Worm (Caenorhabditis elegans) whole organism, young adult: ENCODE data around the gene bus-1.

Experiments used
- athp-1 ChIP-seq: sonication (generic microtip); optimal IDR thresholded peaks from 2 replicates; lab custom pipeline; 2017; ENCODE audit warnings: mild to moderate bottlenecking, missing genetic modification characterization, missing compliant biosample characterization
- egl-44 ChIP-seq: fragments of 200-800 bp; sonication (Bioruptor generic); IDR thresholded peaks from 2 replicates; pipeline ENCODE4 v1.3.6; 2022; ENCODE audit warnings: missing genetic modification reagents, missing genetic modification characterization, missing compliant biosample characterization
- nfya-1 ChIP-seq: sonication (generic microtip); optimal IDR thresholded peaks from 2 replicates; lab custom pipeline; 2017; ENCODE audit warnings: antibody characterized with exemption, missing compliant biosample characterization, missing genetic modification characterization, borderline replicate concordance; ENCODE audit not compliant: insufficient read depth
- somi-1 ChIP-seq: fragments of 200-800 bp; sonication (Bioruptor generic); optimal IDR thresholded peaks from 2 replicates; lab custom pipeline; 2018; ENCODE audit warnings: mild to moderate bottlenecking, missing genetic modification characterization, missing compliant biosample characterization
- zfh-2 ChIP-seq: fragments of 200-800 bp; sonication (Bioruptor generic); conservative IDR thresholded peaks from 2 replicates; pipeline ENCODE4 v1.3.6; 2022; ENCODE audit warnings: missing genetic modification reagents, missing genetic modification characterization, missing compliant biosample characterization
- zim-3 ChIP-seq: sonication (generic microtip); optimal IDR thresholded peaks from 2 replicates; lab custom pipeline; 2017; ENCODE audit warnings: mild to moderate bottlenecking, missing genetic modification characterization, moderate library complexity, missing compliant biosample characterization

DNA sequence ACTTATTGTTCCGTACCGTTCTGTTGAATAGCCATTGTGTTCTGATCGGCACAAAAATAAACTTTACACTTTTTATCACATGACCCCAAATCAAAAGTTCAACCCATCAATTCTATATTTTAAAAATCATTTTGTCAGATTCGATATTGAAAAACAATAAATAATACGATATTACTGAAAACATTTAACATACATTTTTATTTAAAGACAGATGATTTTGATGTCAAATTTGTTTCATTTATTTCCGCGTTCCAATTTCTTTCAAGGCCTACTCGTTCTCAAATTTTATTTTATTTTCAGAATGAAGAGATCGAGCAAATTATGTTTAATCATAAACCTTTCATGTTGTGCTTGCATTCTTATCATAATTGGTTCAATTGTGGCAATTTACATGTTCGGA is 29.8 kb downstream of the bus-1 start, which contains the start of gene F59E11.5:
- TF ChIP-seq athp-1 (tag; lab: Kevin White, UChicago) = no peak
- no peak for TF ChIP-seq zfh-2 (GFP tag; lab: Robert Waterston, UW)
- TF ChIP-seq nfya-1 (tag; lab: Kevin White, UChicago) = no peak
- TF ChIP-seq egl-44 = no peak
- TF ChIP-seq zim-3 = no peak
- no peak for TF ChIP-seq somi-1 (GFP tag; lab: Kevin White, UChicago)
